Fruit fly (Drosophila melanogaster) whole organism, embryonic: ENCODE results near the gene trus.

ENCODE experiments used
- Atf-2 ChIP-seq: fragments of 200-800 bp; sonication (Bioruptor generic); optimal IDR thresholded peaks from 2 replicates; lab custom pipeline; 2016; ENCODE audit warnings: missing biosample characterization, missing genetic modification characterization
- Atf3 ChIP-seq: fragments of 200-800 bp; sonication (Bioruptor generic); optimal IDR thresholded peaks from 3 replicates; lab custom pipeline; 2016; ENCODE audit warnings: missing biosample characterization, missing genetic modification characterization
- Atf6 ChIP-seq: fragments of 200-800 bp; sonication (Bioruptor generic); IDR thresholded peaks from 2 replicates; pipeline ENCODE4 v1.3.6; 2022; ENCODE audit warnings: missing biosample characterization, missing genetic modification characterization
- CG10543 ChIP-seq: fragments of 200-800 bp; sonication (Bioruptor generic); optimal IDR thresholded peaks from 3 replicates; lab custom pipeline; 2017; ENCODE audit warnings: missing biosample characterization, mild to moderate bottlenecking, missing genetic modification characterization, moderate library complexity
- CG11696 ChIP-seq: fragments of 200-800 bp; sonication (Bioruptor generic); IDR thresholded peaks from 2 replicates; pipeline ENCODE4 v1.3.6; 2022; ENCODE audit warnings: missing biosample characterization, missing genetic modification characterization
- CG12155 ChIP-seq: fragments of 200-800 bp; sonication (Bioruptor generic); optimal IDR thresholded peaks from 3 replicates; lab custom pipeline; 2016; ENCODE audit warnings: missing biosample characterization, missing genetic modification characterization
- CG13287 ChIP-seq: fragments of 200-800 bp; sonication (Bioruptor generic); IDR thresholded peaks from 2 replicates; pipeline ENCODE4 v1.3.6; 2022; ENCODE audit warnings: missing biosample characterization, missing genetic modification characterization; ENCODE audit not compliant: partially characterized antibody
- CG13894 ChIP-seq: fragments of 200-800 bp; sonication (Bioruptor generic); optimal IDR thresholded peaks from 3 replicates; lab custom pipeline; 2018; ENCODE audit warnings: missing biosample characterization, mild to moderate bottlenecking, missing genetic modification characterization, moderate library complexity
- CG18764 ChIP-seq: fragments of 200-800 bp; sonication (Bioruptor generic); optimal IDR thresholded peaks from 3 replicates; lab custom pipeline; 2016; ENCODE audit warnings: missing biosample characterization, missing genetic modification characterization
- CG2116 ChIP-seq: fragments of 200-800 bp; sonication (Bioruptor generic); optimal IDR thresholded peaks from 3 replicates; lab custom pipeline; 2018; ENCODE audit warnings: missing biosample characterization, mild to moderate bottlenecking, missing genetic modification characterization
- CG33213 ChIP-seq: fragments of 200-800 bp; sonication (Bioruptor generic); optimal IDR thresholded peaks from 3 replicates; lab custom pipeline; 2016; ENCODE audit warnings: missing biosample characterization, missing genetic modification characterization
- CG34224 ChIP-seq: fragments of 200-800 bp; sonication (Bioruptor generic); IDR thresholded peaks from 3 replicates; pipeline ENCODE4 v1.3.6; 2022; ENCODE audit warnings: missing biosample characterization, missing genetic modification characterization; ENCODE audit not compliant: partially characterized antibody
- CG3847 ChIP-seq: fragments of 200-800 bp; sonication (Bioruptor generic); IDR thresholded peaks from 2 replicates; pipeline ENCODE4 v1.3.6; 2022; ENCODE audit warnings: missing biosample characterization, missing genetic modification characterization
- CG8290 ChIP-seq, 3 experiments: fragments of 200-800 bp; sonication (Bioruptor generic); optimal IDR thresholded peaks; 2 replicates each; lab custom pipeline; 2016 to 2019; ENCODE audit warnings: missing biosample characterization in 3 of 3, missing genetic modification characterization in 3 of 3, mild to moderate bottlenecking in 2 of 3, moderate library complexity in 1 of 3
- CG8478 ChIP-seq: fragments of >200 bp; optimal IDR thresholded peaks from 2 replicates; lab custom pipeline; 2018
- CG9817 ChIP-seq: fragments of 200-800 bp; sonication (Bioruptor generic); optimal IDR thresholded peaks from 2 replicates; lab custom pipeline; 2018; ENCODE audit warnings: missing biosample characterization, mild to moderate bottlenecking, missing genetic modification characterization, moderate library complexity
- CHES-1-like ChIP-seq: fragments of 200-800 bp; sonication (Bioruptor generic); optimal IDR thresholded peaks from 2 replicates; lab custom pipeline; 2016; ENCODE audit warnings: missing biosample characterization, missing genetic modification characterization
- Gsc ChIP-seq: fragments of 200-800 bp; sonication (Bioruptor generic); IDR thresholded peaks from 2 replicates; pipeline ENCODE4 v1.3.6; 2022; ENCODE audit warnings: missing biosample characterization, missing genetic modification characterization
- MBD-R2 ChIP-seq: fragments of 200-800 bp; sonication (Bioruptor generic); IDR thresholded peaks from 2 replicates; pipeline ENCODE4 v1.3.6; 2022; ENCODE audit warnings: missing biosample characterization, missing genetic modification characterization
- NK7.1 ChIP-seq: fragments of 200-800 bp; sonication (Bioruptor generic); optimal IDR thresholded peaks from 3 replicates; lab custom pipeline; 2016; ENCODE audit warnings: missing biosample characterization, missing genetic modification characterization
- Neu2 ChIP-seq: fragments of 200-800 bp; sonication (Bioruptor generic); optimal IDR thresholded peaks from 3 replicates; lab custom pipeline; 2016; ENCODE audit warnings: missing biosample characterization, missing genetic modification characterization, borderline replicate concordance
- Side ChIP-seq: fragments of 200-800 bp; sonication (Bioruptor generic); optimal IDR thresholded peaks from 2 replicates; lab custom pipeline; 2016; ENCODE audit warnings: missing biosample characterization, missing genetic modification characterization
- Sry-δ ChIP-seq: fragments of 200-800 bp; sonication (Bioruptor generic); optimal IDR thresholded peaks from 2 replicates; lab custom pipeline; 2016; ENCODE audit warnings: missing biosample characterization, missing genetic modification characterization
- Stat92E ChIP-seq, 3 experiments: fragments of >200 bp in 2 of 3; fragments of 200-800 bp in 1 of 3; sonication (Bioruptor generic) in 1 of 3; optimal IDR thresholded peaks; 2 replicates each; lab custom pipeline; 2017 to 2019; ENCODE audit warnings: missing biosample characterization in 3 of 3, missing genetic modification characterization in 3 of 3, mild to moderate bottlenecking in 1 of 3, moderate library complexity in 1 of 3
- Vsx1 ChIP-seq: fragments of 200-800 bp; sonication (Bioruptor generic); optimal IDR thresholded peaks from 2 replicates; lab custom pipeline; 2017; ENCODE audit warnings: missing biosample characterization, mild to moderate bottlenecking, missing genetic modification characterization, missing genetic modification reagents
- al ChIP-seq: fragments of 200-800 bp; sonication (Bioruptor generic); IDR thresholded peaks from 2 replicates; pipeline ENCODE4 v1.3.6; 2022; ENCODE audit warnings: missing biosample characterization, missing genetic modification characterization
- bbx ChIP-seq: fragments of 200-800 bp; sonication (Bioruptor generic); IDR thresholded peaks from 2 replicates; pipeline ENCODE4 v1.3.6; 2022; ENCODE audit warnings: missing biosample characterization, missing genetic modification characterization; ENCODE audit not compliant: partially characterized antibody
- dati ChIP-seq: fragments of 200-800 bp; sonication (Bioruptor generic); IDR thresholded peaks from 2 replicates; pipeline ENCODE4 v1.3.6; 2022; ENCODE audit warnings: missing biosample characterization, missing genetic modification characterization
- dm ChIP-seq: fragments of 200-800 bp; sonication (Bioruptor generic); optimal IDR thresholded peaks from 3 replicates; lab custom pipeline; 2016; ENCODE audit warnings: missing biosample characterization, missing genetic modification characterization
- ems ChIP-seq: fragments of 200-800 bp; sonication (Bioruptor generic); optimal IDR thresholded peaks from 3 replicates; lab custom pipeline; 2016; ENCODE audit warnings: missing biosample characterization, missing genetic modification characterization
- ewg ChIP-seq: fragments of 200-800 bp; sonication (Bioruptor generic); optimal IDR thresholded peaks from 3 replicates; lab custom pipeline; 2017; ENCODE audit warnings: mild to moderate bottlenecking, missing biosample characterization, missing genetic modification reagents, missing genetic modification characterization
- gce ChIP-seq: fragments of 200-800 bp; sonication (Bioruptor generic); IDR thresholded peaks from 3 replicates; pipeline ENCODE4 v1.3.6; 2022; ENCODE audit warnings: missing biosample characterization, missing genetic modification characterization
- gem ChIP-seq: fragments of 200-800 bp; sonication (Bioruptor generic); optimal IDR thresholded peaks from 2 replicates; lab custom pipeline; 2019; ENCODE audit warnings: missing biosample characterization, mild to moderate bottlenecking, missing genetic modification characterization, moderate library complexity
- ham ChIP-seq: fragments of 200-800 bp; sonication (Bioruptor generic); IDR thresholded peaks from 2 replicates; pipeline ENCODE4 v1.3.6; 2022; ENCODE audit warnings: missing biosample characterization, missing genetic modification characterization
- hth ChIP-seq: fragments of >200 bp; optimal IDR thresholded peaks from 2 replicates; lab custom pipeline; 2017; ENCODE audit warnings: inconsistent platforms
- klu ChIP-seq: fragments of 200-800 bp; sonication (Bioruptor generic); IDR thresholded peaks from 2 replicates; pipeline ENCODE4 v1.3.6; 2022; ENCODE audit warnings: missing biosample characterization, missing genetic modification characterization
- mirr ChIP-seq: fragments of 200-800 bp; sonication (Bioruptor generic); optimal IDR thresholded peaks from 3 replicates; lab custom pipeline; 2018; ENCODE audit warnings: missing biosample characterization, mild to moderate bottlenecking, missing genetic modification characterization
- nerfin-2 ChIP-seq: fragments of 200-800 bp; sonication (Bioruptor generic); IDR thresholded peaks from 2 replicates; pipeline ENCODE4 v1.3.6; 2022; ENCODE audit warnings: missing biosample characterization, missing genetic modification characterization; ENCODE audit not compliant: partially characterized antibody
- odd ChIP-seq: fragments of 200-800 bp; sonication (Bioruptor generic); optimal IDR thresholded peaks from 2 replicates; lab custom pipeline; 2017; ENCODE audit warnings: missing biosample characterization, mild to moderate bottlenecking, missing genetic modification characterization
- peb ChIP-seq: fragments of 200-800 bp; sonication (Bioruptor generic); IDR thresholded peaks from 2 replicates; pipeline ENCODE4 v1.3.6; 2022; ENCODE audit warnings: missing biosample characterization, missing genetic modification characterization
- pzg ChIP-seq: fragments of 200-800 bp; sonication (Bioruptor generic); optimal IDR thresholded peaks from 3 replicates; lab custom pipeline; 2018; ENCODE audit warnings: missing biosample characterization, mild to moderate bottlenecking, missing genetic modification characterization, moderate library complexity
- repo ChIP-seq: fragments of 200-800 bp; sonication (Bioruptor generic); optimal IDR thresholded peaks from 2 replicates; lab custom pipeline; 2016; ENCODE audit warnings: missing biosample characterization, missing genetic modification characterization
- salm ChIP-seq: fragments of 200-800 bp; sonication (Bioruptor generic); optimal IDR thresholded peaks from 2 replicates; lab custom pipeline; 2018; ENCODE audit warnings: missing biosample characterization, mild to moderate bottlenecking, missing genetic modification characterization
- sd ChIP-seq: fragments of 200-800 bp; sonication (Bioruptor generic); optimal IDR thresholded peaks from 3 replicates; lab custom pipeline; 2018; ENCODE audit warnings: missing biosample characterization, mild to moderate bottlenecking, missing genetic modification characterization, moderate library complexity
- slp2 ChIP-seq: fragments of 200-800 bp; sonication (Bioruptor generic); optimal IDR thresholded peaks from 2 replicates; lab custom pipeline; 2016; ENCODE audit warnings: missing biosample characterization, missing genetic modification characterization
- sob ChIP-seq: fragments of 200-800 bp; sonication (Bioruptor generic); IDR thresholded peaks from 2 replicates; pipeline ENCODE4 v1.3.6; 2022; ENCODE audit warnings: missing biosample characterization, missing genetic modification characterization
- trem ChIP-seq: fragments of 200-800 bp; optimal IDR thresholded peaks from 3 replicates; lab custom pipeline; 2019; ENCODE audit warnings: missing biosample characterization, mild to moderate bottlenecking, missing genetic modification characterization, moderate library complexity
- ttk ChIP-seq: fragments of 200-800 bp; sonication (Bioruptor generic); IDR thresholded peaks from 2 replicates; pipeline ENCODE4 v2.1.2; 2022; ENCODE audit warnings: missing biosample characterization, missing genetic modification characterization
- vvl ChIP-seq: fragments of 200-800 bp; sonication (Bioruptor generic); IDR thresholded peaks from 2 replicates; pipeline ENCODE4 v1.3.6; 2022; ENCODE audit warnings: missing biosample characterization, missing genetic modification characterization
- wdn ChIP-seq: fragments of 200-800 bp; sonication (Bioruptor generic); IDR thresholded peaks from 2 replicates; pipeline ENCODE4 v1.3.6; 2022; ENCODE audit warnings: missing biosample characterization, missing genetic modification characterization
- zfh1 ChIP-seq: fragments of 200-800 bp; sonication (Bioruptor generic); IDR thresholded peaks from 3 replicates; pipeline ENCODE4 v1.3.6; 2022; ENCODE audit warnings: missing biosample characterization, missing genetic modification characterization

The trus gene

DNA sequence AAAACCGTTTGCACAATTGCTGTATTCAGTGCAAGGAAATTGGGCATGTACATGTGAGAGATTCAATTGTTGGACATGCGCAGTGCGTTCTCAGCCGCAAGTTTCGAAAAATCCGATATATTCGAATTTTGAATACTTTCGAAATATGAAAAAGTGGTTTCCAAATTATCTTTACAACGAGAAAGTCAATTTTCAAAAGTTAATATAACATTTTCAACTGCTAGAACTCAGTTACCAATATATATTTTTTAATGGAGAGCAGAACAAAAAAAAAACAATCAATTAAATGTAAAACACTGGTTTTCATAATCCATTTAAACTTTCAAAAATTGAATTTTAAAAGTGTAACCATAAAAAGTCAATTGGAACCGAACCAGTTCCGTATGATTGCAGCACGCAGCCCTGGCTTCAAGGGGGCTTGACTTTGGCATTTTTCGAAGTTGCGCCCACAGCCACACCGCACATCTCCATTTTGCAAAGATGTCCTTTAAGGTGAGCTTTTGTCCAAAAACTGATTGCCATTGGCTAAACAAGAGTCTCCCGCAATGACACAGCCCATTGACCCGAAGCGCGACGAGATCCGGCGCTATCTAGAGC, 33.9 kb upstream of the trus start, which contains the start of the genes Scgbeta and CG17202 (continued):
- TF ChIP-seq mirr (GFP tag; lab: Kevin White, UChicago) (no peak), slp2 (no peak), nerfin-2 (GFP tag; lab: Robert Waterston, UW) (no peak), CG8478 (lab: Kevin White, UChicago) (no peak), sd (no peak), gce (GFP tag; lab: Robert Waterston, UW) (no peak), CG13894 (tag; lab: Kevin White, UChicago) (no peak), MBD-R2 (GFP tag; lab: Robert Waterston, UW) (peak; percentile 95), repo (GFP tag; lab: Kevin White, UChicago) (no peak), bbx (no peak), sob (GFP tag; lab: Robert Waterston, UW) (no peak), al (GFP tag; lab: Robert Waterston, UW) (no peak), ems (GFP tag; lab: Kevin White, UChicago) (no peak), CG10543 (GFP tag; lab: Kevin White, UChicago) (no peak), CG12155 (no peak), CG34224 (GFP tag; lab: Robert Waterston, UW) (no peak), hth (lab: Kevin White, UChicago) (no peak), CG2116 (GFP tag; lab: Kevin White, UChicago) (peak; percentile 7), Neu2 (GFP tag; lab: Kevin White, UChicago) (no peak), CG18764 (no peak), Vsx1 (GFP tag; lab: Kevin White, UChicago) (no peak), CG9817 (no peak), salm (tag; lab: Kevin White, UChicago) (no peak), CG8290 (GFP tag; optimal IDR thresholded peaks at IDR 0.05; lab: Kevin White, UChicago) (no peak), CG8290 (tag; optimal IDR thresholded peaks at IDR 0.05; lab: Kevin White, UChicago) (no peak), Sry-δ (GFP tag; lab: Kevin White, UChicago) (peak; percentile 43), peb (no peak), Atf6 (GFP tag; lab: Robert Waterston, UW) (no peak), wdn (no peak), CG33213 (GFP tag; lab: Kevin White, UChicago) (peak; percentile 67), Side (GFP tag; lab: Kevin White, UChicago) (peak; percentile 11), CG11696 (GFP tag; lab: Robert Waterston, UW) (no peak), ham (GFP tag; lab: Robert Waterston, UW) (no peak), gem (tag; lab: Kevin White, UChicago) (no peak), klu (GFP tag; lab: Robert Waterston, UW) (no peak), Atf3 (GFP tag; lab: Kevin White, UChicago) (no peak), ttk (GFP tag; lab: Robert Waterston, UW) (no peak), CG3847 (GFP tag; lab: Robert Waterston, UW) (peak; percentile 39; the same call in 1 of the 2 replicates), ewg (GFP tag; lab: Kevin White, UChicago) (peak; percentile 92), vvl (GFP tag; lab: Robert Waterston, UW) (no peak), trem (tag; lab: Kevin White, UChicago) (peak; percentile 25), zfh1 (GFP tag; lab: Robert Waterston, UW) (no peak), NK7.1 (GFP tag; lab: Kevin White, UChicago) (no peak), CG13287 (GFP tag; lab: Robert Waterston, UW) (no peak), odd (GFP tag; lab: Kevin White, UChicago) (no peak), Atf-2 (GFP tag; lab: Kevin White, UChicago) (no peak), dati (GFP tag; lab: Robert Waterston, UW) (no peak), Gsc (GFP tag; lab: Robert Waterston, UW) (no peak), dm (GFP tag; lab: Kevin White, UChicago) (no peak), pzg (GFP tag; lab: Kevin White, UChicago) (peak; percentile 78), Stat92E (GFP tag; optimal IDR thresholded peaks at IDR 0.05; lab: Kevin White, UChicago) (no peak), CHES-1-like (peak; percentile 21)
